Worm (Caenorhabditis elegans) whole organism, L2 larva: ENCODE measurements around the gene math-3.

Source experiments
- C34F6.9 ChIP-seq: fragments of 150-350 bp; optimal IDR thresholded peaks from 2 replicates; lab custom pipeline; 2014; ENCODE audit warnings: missing biosample characterization, missing genetic modification characterization
- F13H6.1 ChIP-seq: sonication (generic microtip); optimal IDR thresholded peaks from 2 replicates; lab custom pipeline; 2016; ENCODE audit warnings: missing genetic modification characterization, missing compliant biosample characterization
- R02D3.7 ChIP-seq: fragments of 150-350 bp; optimal IDR thresholded peaks from 2 replicates; lab custom pipeline; 2014; ENCODE audit warnings: missing biosample characterization, missing genetic modification characterization
- Y55F3AM.14 ChIP-seq: fragments of 200-800 bp; sonication (Bioruptor generic); optimal IDR thresholded peaks from 2 replicates; lab custom pipeline; 2018; ENCODE audit warnings: mild to moderate bottlenecking, missing genetic modification characterization, missing compliant biosample characterization
- ZK546.5 ChIP-seq: sonication (generic microtip); optimal IDR thresholded peaks from 2 replicates; lab custom pipeline; 2017; ENCODE audit warnings: missing biosample characterization, missing genetic modification characterization
- aly-2 ChIP-seq: fragments of 150-350 bp; optimal IDR thresholded peaks from 2 replicates; lab custom pipeline; 2014; ENCODE audit warnings: missing biosample characterization, missing genetic modification characterization
- ama-1 ChIP-seq: fragments of 150-350 bp; optimal IDR thresholded peaks from 2 replicates; lab custom pipeline; 2018; ENCODE audit warnings: inconsistent platforms
- blmp-1 ChIP-seq: sonication (generic microtip); optimal IDR thresholded peaks from 2 replicates; lab custom pipeline; 2017; ENCODE audit warnings: missing genetic modification characterization, mild to moderate bottlenecking, missing compliant biosample characterization, antibody characterized with exemption, moderate library complexity; ENCODE audit not compliant: insufficient read depth
- ceh-82 ChIP-seq: fragments of 150-350 bp; optimal IDR thresholded peaks from 2 replicates; lab custom pipeline; 2014; ENCODE audit warnings: missing biosample characterization, missing genetic modification characterization
- dmd-4 ChIP-seq: sonication (generic microtip); optimal IDR thresholded peaks from 2 replicates; lab custom pipeline; 2017; ENCODE audit warnings: missing biosample characterization, missing genetic modification characterization
- egl-27 ChIP-seq: sonication (generic microtip); optimal IDR thresholded peaks from 3 replicates; lab custom pipeline; 2017; ENCODE audit warnings: missing biosample characterization, missing genetic modification reagents, missing genetic modification characterization
- elt-1 ChIP-seq: fragments of 150-350 bp; optimal IDR thresholded peaks from 2 replicates; lab custom pipeline; 2014; ENCODE audit warnings: missing biosample characterization, missing genetic modification characterization
- elt-3 ChIP-seq: sonication (generic microtip); optimal IDR thresholded peaks from 2 replicates; lab custom pipeline; 2017; ENCODE audit warnings: missing biosample characterization, missing genetic modification characterization
- fos-1 ChIP-seq: fragments of 150-350 bp; optimal IDR thresholded peaks from 2 replicates; lab custom pipeline; 2014; ENCODE audit warnings: missing biosample characterization, missing genetic modification characterization
- lin-11 ChIP-seq: fragments of 150-350 bp; sonication (generic microtip); optimal IDR thresholded peaks from 2 replicates; lab custom pipeline; 2014; ENCODE audit warnings: missing biosample characterization, missing genetic modification characterization, inconsistent platforms, mixed read lengths
- lsy-2 ChIP-seq, 2 experiments: fragments of 150-350 bp in 1 of 2; sonication (generic microtip) in 1 of 2; optimal IDR thresholded peaks; 2 replicates each; lab custom pipeline; 2014 to 2017; ENCODE audit warnings: missing biosample characterization in 2 of 2, missing genetic modification characterization in 2 of 2
- mab-5 ChIP-seq: fragments of 150-350 bp; optimal IDR thresholded peaks from 2 replicates; lab custom pipeline; 2014; ENCODE audit warnings: missing biosample characterization, missing genetic modification characterization
- nhr-10 ChIP-seq: sonication (generic microtip); optimal IDR thresholded peaks from 2 replicates; lab custom pipeline; 2017; ENCODE audit warnings: missing biosample characterization, missing genetic modification characterization
- nhr-11 ChIP-seq: fragments of 150-350 bp; optimal IDR thresholded peaks from 2 replicates; lab custom pipeline; 2014; ENCODE audit warnings: missing biosample characterization, missing genetic modification characterization
- nhr-129 ChIP-seq: fragments of 150-350 bp; optimal IDR thresholded peaks from 2 replicates; lab custom pipeline; 2014; ENCODE audit warnings: missing biosample characterization, missing genetic modification characterization
- nhr-21 ChIP-seq: fragments of 150-350 bp; optimal IDR thresholded peaks from 2 replicates; lab custom pipeline; 2014; ENCODE audit warnings: missing biosample characterization, missing genetic modification characterization
- nhr-23 ChIP-seq: fragments of 150-350 bp; optimal IDR thresholded peaks from 2 replicates; lab custom pipeline; 2014; ENCODE audit warnings: missing biosample characterization, missing genetic modification reagents, missing genetic modification characterization
- nhr-237 ChIP-seq: fragments of 150-350 bp; optimal IDR thresholded peaks from 2 replicates; lab custom pipeline; 2014; ENCODE audit warnings: missing biosample characterization, missing genetic modification characterization
- nhr-25 ChIP-seq: fragments of 150-350 bp; sonication (generic microtip); optimal IDR thresholded peaks from 3 replicates; lab custom pipeline; 2014; ENCODE audit warnings: missing biosample characterization, missing genetic modification characterization
- nhr-6 ChIP-seq: fragments of 150-350 bp; optimal IDR thresholded peaks from 2 replicates; lab custom pipeline; 2014; ENCODE audit warnings: missing biosample characterization, missing genetic modification characterization
- nhr-77 ChIP-seq: fragments of 150-350 bp; optimal IDR thresholded peaks from 2 replicates; lab custom pipeline; 2014; ENCODE audit warnings: missing biosample characterization, missing genetic modification characterization
- peb-1 ChIP-seq: fragments of 150-350 bp; optimal IDR thresholded peaks from 2 replicates; lab custom pipeline; 2014; ENCODE audit warnings: missing biosample characterization, missing genetic modification characterization
- skn-1 ChIP-seq: sonication (generic microtip); optimal IDR thresholded peaks from 2 replicates; lab custom pipeline; 2017; ENCODE audit warnings: missing biosample characterization, missing genetic modification characterization
- sma-3 ChIP-seq: sonication (generic microtip); optimal IDR thresholded peaks from 2 replicates; lab custom pipeline; 2016; ENCODE audit warnings: missing genetic modification reagents, missing genetic modification characterization, missing compliant biosample characterization
- snpc-4 ChIP-seq: fragments of 150-350 bp; optimal IDR thresholded peaks from 2 replicates; lab custom pipeline; 2014; ENCODE audit warnings: missing biosample characterization, missing genetic modification characterization
- unc-39 ChIP-seq: fragments of 150-350 bp; optimal IDR thresholded peaks from 2 replicates; lab custom pipeline; 2014; ENCODE audit warnings: missing biosample characterization, missing genetic modification characterization
- unc-55 ChIP-seq: fragments of 150-350 bp; sonication (generic microtip); optimal IDR thresholded peaks from 3 replicates; lab custom pipeline; 2014; ENCODE audit warnings: missing biosample characterization, missing genetic modification reagents, missing genetic modification characterization
- unc-62 ChIP-seq: fragments of 150-350 bp; optimal IDR thresholded peaks from 2 replicates; lab custom pipeline; 2014; ENCODE audit warnings: missing biosample characterization, missing genetic modification reagents, missing genetic modification characterization
- zag-1 ChIP-seq: fragments of 150-350 bp; optimal IDR thresholded peaks from 2 replicates; lab custom pipeline; 2014; ENCODE audit warnings: missing biosample characterization, missing genetic modification characterization
- ztf-1 ChIP-seq: fragments of 200-800 bp; sonication (Bioruptor generic); conservative IDR thresholded peaks from 2 replicates; pipeline ENCODE4 v1.3.6; 2022; ENCODE audit warnings: missing genetic modification characterization, missing compliant biosample characterization
- ztf-11 ChIP-seq: sonication (generic microtip); optimal IDR thresholded peaks from 2 replicates; lab custom pipeline; 2017; ENCODE audit warnings: missing biosample characterization, missing genetic modification characterization

math-3 gene

ce11 chrII:1741248-1741647 lies 30.6 kb upstream of the math-3 start, which contains the start of gene K07G6.1:
K07G6.1 (plus strand) TSS chrII:1741548.
- TF ChIP-seq unc-39 (tag; lab: Kevin White, UChicago) = no peak
- TF ChIP-seq, all 48 proteins: peak for 0

- TF ChIP-seq nhr-10 (tag; lab: Kevin White, UChicago) (no peak), ztf-1 (GFP tag; lab: Robert Waterston, UW) (no peak), aly-2 (tag; lab: Kevin White, UChicago) (no peak), blmp-1 (tag; lab: Kevin White, UChicago) (no peak), F13H6.1 (tag; lab: Kevin White, UChicago) (no peak), egl-27 (no peak), elt-1 (tag; lab: Kevin White, UChicago) (no peak), snpc-4 (tag; lab: Kevin White, UChicago) (no peak), nhr-237 (no peak), R02D3.7 (no peak), ZK546.5 (tag; lab: Kevin White, UChicago) (no peak), ceh-82 (tag; lab: Kevin White, UChicago) (no peak), unc-55 (GFP tag; lab: Kevin White, UChicago) (no peak), nhr-77 (no peak), peb-1 (tag; lab: Kevin White, UChicago) (no peak), unc-62 (GFP tag; lab: Kevin White, UChicago) (no peak), nhr-11 (no peak), nhr-25 (tag; lab: Kevin White, UChicago) (no peak), skn-1 (tag; lab: Kevin White, UChicago) (no peak), nhr-21 (no peak)
- TF ChIP-seq, all 48 proteins: peak for 0
Observed at ce11 chrII:1742535-1742934, 29.4 kb upstream of the math-3 start, which contains the start of gene F36H5.12. F36H5.12 (plus strand) TSS chrII:1742835.

- TF ChIP-seq peb-1 (tag; lab: Kevin White, UChicago) (no peak), aly-2 (tag; lab: Kevin White, UChicago) (no peak), ztf-11 (tag; lab: Kevin White, UChicago) (no peak), zag-1 (no peak), nhr-129 (tag; lab: Kevin White, UChicago) (no peak), lin-11 (tag; lab: Kevin White, UChicago) (no peak), mab-5 (tag; lab: Kevin White, UChicago) (no peak), unc-55 (GFP tag; lab: Kevin White, UChicago) (no peak), ceh-82 (tag; lab: Kevin White, UChicago) (no peak), Y55F3AM.14 (GFP tag; lab: Kevin White, UChicago) (no peak), dmd-4 (tag; lab: Kevin White, UChicago) (no peak), nhr-77 (no peak), R02D3.7 (no peak), ztf-1 (GFP tag; lab: Robert Waterston, UW) (no peak), F13H6.1 (tag; lab: Kevin White, UChicago) (no peak), nhr-6 (tag; lab: Kevin White, UChicago) (no peak), elt-1 (tag; lab: Kevin White, UChicago) (no peak), lsy-2 (tag; optimal IDR thresholded peaks at IDR 0.05; lab: Kevin White, UChicago) (no peak), nhr-10 (tag; lab: Kevin White, UChicago) (no peak), blmp-1 (tag; lab: Kevin White, UChicago) (no peak)
Observed at ce11 chrII:1744183-1744582, 27.7 kb upstream of the math-3 start, which contains the start of gene clec-19. clec-19 (plus strand) TSS chrII:1744483.

ce11 chrII:1750413-1750812 lies 21.5 kb upstream of the math-3 start, which contains the start of the genes F36H5.13 and F36H5.8:
F36H5.13 (minus strand) TSS chrII:1750513.
F36H5.8 (minus strand) TSS chrII:1750686.
- TF ChIP-seq unc-62 (GFP tag; lab: Kevin White, UChicago) (no peak), C34F6.9 (tag; lab: Kevin White, UChicago) (no peak), snpc-4 (tag; lab: Kevin White, UChicago) (no peak), skn-1 (tag; lab: Kevin White, UChicago) (no peak), ama-1 (lab: Kevin White, UChicago) (no peak), nhr-21 (no peak), nhr-77 (no peak), blmp-1 (tag; lab: Kevin White, UChicago) (no peak), lin-11 (tag; lab: Kevin White, UChicago) (no peak), sma-3 (GFP tag; lab: Kevin White, UChicago) (no peak), ceh-82 (tag; lab: Kevin White, UChicago) (no peak), R02D3.7 (no peak), fos-1 (tag; lab: Kevin White, UChicago) (no peak), ztf-11 (tag; lab: Kevin White, UChicago) (no peak), elt-3 (tag; lab: Kevin White, UChicago) (no peak), dmd-4 (tag; lab: Kevin White, UChicago) (no peak), nhr-23 (no peak)
